Fruit fly (Drosophila melanogaster): Measurements from ENCODE around the gene Prp6.

The Prp6 gene

dm6 chr3L:18898086-18898470 is 7.1 kb upstream of the Prp6 start, which contains the start of gene CG3902 (continued):
- TF ChIP-seq Stat92E (GFP tag; optimal IDR thresholded peaks at IDR 0.05) (peak in 1 of 3 experiments; percentile 23), Awh (GFP tag; IDR thresholded peaks at IDR 0.05) (peak; percentile 31; the same call in 1 of the 2 replicates), pros (GFP tag; optimal IDR thresholded peaks at IDR 0.05) (no peak), chm (GFP tag; IDR thresholded peaks at IDR 0.05) (peak; percentile 75), grn (GFP tag; optimal IDR thresholded peaks at IDR 0.05) (peak; percentile 84), CG13894 (tag; optimal IDR thresholded peaks at IDR 0.05) (peak; percentile 10), CG3065 (GFP tag; optimal IDR thresholded peaks at IDR 0.05) (peak; percentile 19), ato (GFP tag; IDR thresholded peaks at IDR 0.05; ENCODE audit: partially characterized antibody) (0 out of 2 replicates have a peak, but pooled peaks have one; percentile 41), Rfx (GFP tag; IDR thresholded peaks at IDR 0.05) (peak; percentile 44; the same call in 1 of the 2 replicates), da (GFP tag; optimal IDR thresholded peaks at IDR 0.05) (no peak), kni (GFP tag; optimal IDR thresholded peaks at IDR 0.05) (no peak), CG14860 (GFP tag; IDR thresholded peaks at IDR 0.05; ENCODE audit: partially characterized antibody) (no peak), org-1 (GFP tag; optimal IDR thresholded peaks at IDR 0.05) (no peak), CG17802 (tag; optimal IDR thresholded peaks at IDR 0.05) (no peak), dimm (GFP tag; IDR thresholded peaks at IDR 0.05) (no peak), danr (GFP tag; IDR thresholded peaks at IDR 0.05) (no peak), CG42726 (GFP tag; IDR thresholded peaks at IDR 0.05; ENCODE audit: partially characterized antibody) (peak; percentile 28; the same call in 1 of the 2 replicates), CG4707 (GFP tag; optimal IDR thresholded peaks at IDR 0.05) (peak; percentile 7), sna (GFP tag; IDR thresholded peaks at IDR 0.05; ENCODE audit: partially characterized antibody) (no peak), Max (GFP tag; optimal IDR thresholded peaks at IDR 0.05) (peak; percentile 18), bsh (GFP tag; optimal IDR thresholded peaks at IDR 0.05) (peak in 1 of 2 experiments; percentile 32), CG13296 (GFP tag; optimal IDR thresholded peaks at IDR 0.05) (peak; percentile 47), Antp (GFP tag; optimal IDR thresholded peaks at IDR 0.05) (no peak), CG3281 (GFP tag; optimal IDR thresholded peaks at IDR 0.05) (peak; percentile 16), CG15269 (tag; optimal IDR thresholded peaks at IDR 0.05) (peak; percentile 25), Bgb (GFP tag; IDR thresholded peaks at IDR 0.05; ENCODE audit: partially characterized antibody) (peak; percentile 59; the same call in 1 of the 2 replicates), lab (GFP tag; optimal IDR thresholded peaks at IDR 0.05) (peak; percentile 65), CG15073 (GFP tag; optimal IDR thresholded peaks at IDR 0.05) (no peak), Jarid2 (GFP tag; optimal IDR thresholded peaks at IDR 0.05) (peak; percentile 89), CG1792 (GFP tag; optimal IDR thresholded peaks at IDR 0.05) (no peak), CG5953 (GFP tag; IDR thresholded peaks at IDR 0.05) (peak; percentile 67), Neu2 (GFP tag; optimal IDR thresholded peaks at IDR 0.05; ENCODE audit: borderline replicate concordance) (no peak), HHEX (GFP tag; optimal IDR thresholded peaks at IDR 0.05) (peak; percentile 45), CG10543 (GFP tag; optimal IDR thresholded peaks at IDR 0.05) (peak; percentile 71), H2.0 (GFP tag; IDR thresholded peaks at IDR 0.05) (no peak), CG10147 (GFP tag; optimal IDR thresholded peaks at IDR 0.05) (peak; percentile 18), rib (GFP tag; IDR thresholded peaks at IDR 0.05) (peak; percentile 61; the same call in 1 of the 2 replicates), luna (GFP tag; optimal IDR thresholded peaks at IDR 0.05) (no peak), ERR (GFP tag; optimal IDR thresholded peaks at IDR 0.05) (no peak), lilli (GFP tag; optimal IDR thresholded peaks at IDR 0.05) (peak; percentile 70), CG17568 (GFP tag; optimal IDR thresholded peaks at IDR 0.05) (peak; percentile 49), B-H1 (GFP tag; IDR thresholded peaks at IDR 0.05) (no peak), ewg (GFP tag; optimal IDR thresholded peaks at IDR 0.05) (no peak), Hr51 (GFP tag; optimal IDR thresholded peaks at IDR 0.05) (peak in 1 of 2 experiments; percentile 2), CG30020 (tag; optimal IDR thresholded peaks at IDR 0.05) (no peak), CG11723 (GFP tag; optimal IDR thresholded peaks at IDR 0.05) (no peak), bbx (GFP tag; IDR thresholded peaks at IDR 0.05; ENCODE audit: partially characterized antibody) (peak; percentile 59; the same call in 1 of the 2 replicates), CrebB (tag; optimal IDR thresholded peaks at IDR 0.05) (peak; percentile 27), CG11695 (GFP tag; IDR thresholded peaks at IDR 0.05) (no peak)

Data from whole organism, embryonic.